Fruit fly (Drosophila melanogaster) whole organism, embryonic: ENCODE results near the gene CG5697.

Experiments used
- Awh ChIP-seq: fragments of 200-800 bp; sonication (Bioruptor generic); IDR thresholded peaks from 2 replicates; pipeline ENCODE4, ENCODE4 v1.3.6; 2022; ENCODE audit warnings: missing biosample characterization, missing genetic modification characterization
- Bteb2 ChIP-seq: fragments of 200-800 bp; sonication (Bioruptor generic); optimal IDR thresholded peaks from 2 replicates; lab custom pipeline; 2016; ENCODE audit warnings: missing biosample characterization, missing genetic modification characterization
- CG11085 ChIP-seq: fragments of 200-800 bp; sonication (Bioruptor generic); IDR thresholded peaks from 2 replicates; pipeline ENCODE4 v1.3.6; 2022; ENCODE audit warnings: missing biosample characterization, missing genetic modification characterization
- CG11247 ChIP-seq: fragments of 200-800 bp; sonication (Bioruptor generic); IDR thresholded peaks from 2 replicates; pipeline ENCODE4 v1.3.6; 2022; ENCODE audit warnings: missing biosample characterization, missing genetic modification characterization
- CG11696 ChIP-seq: fragments of 200-800 bp; sonication (Bioruptor generic); IDR thresholded peaks from 2 replicates; pipeline ENCODE4 v1.3.6; 2022; ENCODE audit warnings: missing biosample characterization, missing genetic modification characterization
- CG13123 ChIP-seq: fragments of 200-800 bp; sonication (Bioruptor generic); optimal IDR thresholded peaks from 2 replicates; lab custom pipeline; 2016; ENCODE audit warnings: missing biosample characterization, missing genetic modification characterization
- CG13287 ChIP-seq: fragments of 200-800 bp; sonication (Bioruptor generic); IDR thresholded peaks from 2 replicates; pipeline ENCODE4 v1.3.6; 2022; ENCODE audit warnings: missing biosample characterization, missing genetic modification characterization; ENCODE audit not compliant: partially characterized antibody
- CG14441 ChIP-seq: fragments of 200-800 bp; sonication (Bioruptor generic); IDR thresholded peaks from 2 replicates; pipeline ENCODE4 v1.3.6; 2022; ENCODE audit warnings: missing biosample characterization, missing genetic modification characterization
- CG15073 ChIP-seq: fragments of 200-800 bp; sonication (Bioruptor generic); optimal IDR thresholded peaks from 2 replicates; lab custom pipeline; 2016; ENCODE audit warnings: missing biosample characterization, missing genetic modification characterization
- CG1529 ChIP-seq: fragments of 200-800 bp; sonication (Bioruptor generic); optimal IDR thresholded peaks from 3 replicates; lab custom pipeline; 2018; ENCODE audit warnings: missing biosample characterization, missing genetic modification characterization
- CG15696 ChIP-seq: fragments of 200-800 bp; sonication (Bioruptor generic); optimal IDR thresholded peaks from 2 replicates; lab custom pipeline; 2019; ENCODE audit warnings: missing biosample characterization, mild to moderate bottlenecking, missing genetic modification characterization, moderate library complexity
- CG1603 ChIP-seq: fragments of 200-800 bp; sonication (Bioruptor generic); optimal IDR thresholded peaks from 2 replicates; lab custom pipeline; 2019; ENCODE audit warnings: missing biosample characterization, mild to moderate bottlenecking, missing genetic modification characterization, moderate library complexity
- CG1647 ChIP-seq: fragments of 200-800 bp; sonication (Bioruptor generic); optimal IDR thresholded peaks from 3 replicates; lab custom pipeline; 2016; ENCODE audit warnings: missing biosample characterization, missing genetic modification characterization
- CG16863 ChIP-seq: fragments of 200-800 bp; sonication (Bioruptor generic); optimal IDR thresholded peaks from 3 replicates; lab custom pipeline; 2016; ENCODE audit warnings: missing biosample characterization, missing genetic modification characterization
- CG17186 ChIP-seq: fragments of 200-800 bp; sonication (Bioruptor generic); optimal IDR thresholded peaks from 3 replicates; lab custom pipeline; 2017; ENCODE audit warnings: missing biosample characterization, missing genetic modification reagents, missing genetic modification characterization
- CG17359 ChIP-seq: fragments of 200-800 bp; sonication (Bioruptor generic); optimal IDR thresholded peaks from 3 replicates; lab custom pipeline; 2018; ENCODE audit warnings: missing biosample characterization, mild to moderate bottlenecking, missing genetic modification characterization, moderate library complexity
- CG17385 ChIP-seq: fragments of 200-800 bp; sonication (Bioruptor generic); optimal IDR thresholded peaks from 3 replicates; lab custom pipeline; 2018; ENCODE audit warnings: missing biosample characterization, mild to moderate bottlenecking, missing genetic modification characterization
- CG1832 ChIP-seq: fragments of 200-800 bp; sonication (Bioruptor generic); optimal IDR thresholded peaks from 2 replicates; lab custom pipeline; 2017; ENCODE audit warnings: missing biosample characterization, mild to moderate bottlenecking, missing genetic modification characterization, inconsistent platforms
- CG2875 ChIP-seq: fragments of 200-800 bp; sonication (Bioruptor generic); optimal IDR thresholded peaks from 2 replicates; lab custom pipeline; 2017; ENCODE audit warnings: missing biosample characterization, mild to moderate bottlenecking, missing genetic modification characterization, missing genetic modification reagents
- CG3065 ChIP-seq: fragments of 200-800 bp; sonication (Bioruptor generic); optimal IDR thresholded peaks from 2 replicates; lab custom pipeline; 2016; ENCODE audit warnings: missing biosample characterization, missing genetic modification characterization
- CG33213 ChIP-seq: fragments of 200-800 bp; sonication (Bioruptor generic); optimal IDR thresholded peaks from 3 replicates; lab custom pipeline; 2016; ENCODE audit warnings: missing biosample characterization, missing genetic modification characterization
- CG5245 ChIP-seq: fragments of 200-800 bp; sonication (Bioruptor generic); optimal IDR thresholded peaks from 3 replicates; lab custom pipeline; 2016; ENCODE audit warnings: missing biosample characterization, missing genetic modification characterization
- CG6854 ChIP-seq: fragments of 200-800 bp; sonication (Bioruptor generic); optimal IDR thresholded peaks from 3 replicates; lab custom pipeline; 2017; ENCODE audit warnings: missing biosample characterization, mild to moderate bottlenecking, missing genetic modification characterization
- CG8359 ChIP-seq: fragments of 200-800 bp; sonication (Bioruptor generic); optimal IDR thresholded peaks from 2 replicates; lab custom pipeline; 2017; ENCODE audit warnings: missing biosample characterization, mild to moderate bottlenecking, missing genetic modification characterization, borderline replicate concordance
- Chrac-16 ChIP-seq: fragments of 200-800 bp; sonication (Bioruptor generic); optimal IDR thresholded peaks from 3 replicates; lab custom pipeline; 2016; ENCODE audit warnings: missing biosample characterization, missing genetic modification characterization
- Doc3 ChIP-seq: fragments of 200-800 bp; sonication (Bioruptor generic); IDR thresholded peaks from 3 replicates; pipeline ENCODE4 v1.3.6; 2022; ENCODE audit warnings: missing biosample characterization, missing genetic modification characterization; ENCODE audit not compliant: partially characterized antibody
- Opbp ChIP-seq: fragments of 200-800 bp; sonication (Bioruptor generic); IDR thresholded peaks from 3 replicates; pipeline ENCODE4 v1.3.6; 2022; ENCODE audit warnings: missing biosample characterization, missing genetic modification characterization; ENCODE audit not compliant: partially characterized antibody
- PHDP ChIP-seq: fragments of 200-800 bp; sonication (Bioruptor generic); optimal IDR thresholded peaks from 3 replicates; lab custom pipeline; 2018; ENCODE audit warnings: missing biosample characterization, mild to moderate bottlenecking, missing genetic modification characterization, moderate library complexity
- Poxn ChIP-seq: fragments of 200-800 bp; sonication (Bioruptor generic); IDR thresholded peaks from 2 replicates; pipeline ENCODE4 v1.3.6; 2022; ENCODE audit warnings: missing biosample characterization, missing genetic modification characterization
- Rfx ChIP-seq: fragments of 200-800 bp; sonication (Bioruptor generic); IDR thresholded peaks from 2 replicates; pipeline ENCODE4 v1.3.6; 2022; ENCODE audit warnings: missing biosample characterization, missing genetic modification characterization
- Sry-β ChIP-seq: fragments of 200-800 bp; sonication (Bioruptor generic); optimal IDR thresholded peaks from 2 replicates; lab custom pipeline; 2018; ENCODE audit warnings: missing biosample characterization, mild to moderate bottlenecking, missing genetic modification characterization, moderate library complexity
- Sry-δ ChIP-seq: fragments of 200-800 bp; sonication (Bioruptor generic); optimal IDR thresholded peaks from 2 replicates; lab custom pipeline; 2016; ENCODE audit warnings: missing biosample characterization, missing genetic modification characterization
- Trl ChIP-seq, 3 experiments: fragments of >200 bp in 2 of 3; fragments of 200-800 bp in 1 of 3; sonication (Bioruptor generic) in 1 of 3; optimal IDR thresholded peaks; 2 replicates in 1 of 3; 3 replicates in 2 of 3; lab custom pipeline; 2016 to 2017; ENCODE audit warnings: missing biosample characterization in 1 of 3, missing genetic modification characterization in 1 of 3
- Xrp1 ChIP-seq: fragments of 200-800 bp; sonication (Bioruptor generic); IDR thresholded peaks from 2 replicates; pipeline ENCODE4 v1.3.6; 2022; ENCODE audit warnings: missing biosample characterization, missing genetic modification characterization
- ase ChIP-seq: fragments of 200-800 bp; sonication (Bioruptor generic); IDR thresholded peaks from 3 replicates; pipeline ENCODE4 v1.3.6; 2022; ENCODE audit warnings: missing biosample characterization, missing genetic modification characterization
- bab2 ChIP-seq: fragments of 200-800 bp; sonication (Bioruptor generic); optimal IDR thresholded peaks from 2 replicates; lab custom pipeline; 2016; ENCODE audit warnings: missing biosample characterization, missing genetic modification characterization
- ci ChIP-seq: fragments of 200-800 bp; sonication (Bioruptor generic); IDR thresholded peaks from 3 replicates; pipeline ENCODE4 v1.3.6; 2022; ENCODE audit warnings: missing biosample characterization, missing genetic modification characterization
- dm ChIP-seq: fragments of 200-800 bp; sonication (Bioruptor generic); optimal IDR thresholded peaks from 3 replicates; lab custom pipeline; 2016; ENCODE audit warnings: missing biosample characterization, missing genetic modification characterization
- eyg ChIP-seq: fragments of 200-800 bp; sonication (Bioruptor generic); optimal IDR thresholded peaks from 3 replicates; lab custom pipeline; 2016; ENCODE audit warnings: missing biosample characterization, missing genetic modification characterization
- ftz-f1 ChIP-seq: fragments of 200-800 bp; sonication (Bioruptor generic); optimal IDR thresholded peaks from 2 replicates; lab custom pipeline; 2016; ENCODE audit warnings: missing biosample characterization, missing genetic modification characterization
- gcm ChIP-seq: fragments of 200-800 bp; sonication (Bioruptor generic); optimal IDR thresholded peaks from 2 replicates; lab custom pipeline; 2019; ENCODE audit warnings: missing biosample characterization, mild to moderate bottlenecking, missing genetic modification characterization, moderate library complexity
- gem ChIP-seq: fragments of 200-800 bp; sonication (Bioruptor generic); optimal IDR thresholded peaks from 2 replicates; lab custom pipeline; 2019; ENCODE audit warnings: missing biosample characterization, mild to moderate bottlenecking, missing genetic modification characterization, moderate library complexity
- gsb-n ChIP-seq: fragments of 200-800 bp; sonication (Bioruptor generic); optimal IDR thresholded peaks from 3 replicates; lab custom pipeline; 2018; ENCODE audit warnings: missing biosample characterization, mild to moderate bottlenecking, missing genetic modification characterization
- her ChIP-seq: fragments of 200-800 bp; sonication (Bioruptor generic); optimal IDR thresholded peaks from 2 replicates; lab custom pipeline; 2016; ENCODE audit warnings: missing biosample characterization, missing genetic modification characterization
- hkb ChIP-seq, 2 experiments: fragments of 200-800 bp in 1 of 2; fragments of >200 bp in 1 of 2; sonication (Bioruptor generic) in 1 of 2; IDR thresholded peaks in 1 of 2; optimal IDR thresholded peaks in 1 of 2; 2 replicates each; pipeline versions ENCODE4 v1.3.6 to Lab custom; 2017 to 2022; ENCODE audit warnings: missing biosample characterization in 1 of 2, missing genetic modification characterization in 1 of 2
- kni ChIP-seq: fragments of 200-800 bp; sonication (Bioruptor generic); optimal IDR thresholded peaks from 3 replicates; lab custom pipeline; 2017; ENCODE audit warnings: mild to moderate bottlenecking, missing biosample characterization, missing genetic modification reagents, missing genetic modification characterization
- pum ChIP-seq: fragments of 200-800 bp; sonication (Bioruptor generic); optimal IDR thresholded peaks from 2 replicates; lab custom pipeline; 2016; ENCODE audit warnings: missing biosample characterization, missing genetic modification characterization
- tap ChIP-seq: fragments of 200-800 bp; optimal IDR thresholded peaks from 3 replicates; lab custom pipeline; 2019; ENCODE audit warnings: missing biosample characterization, mild to moderate bottlenecking, missing genetic modification characterization, moderate library complexity
- tx ChIP-seq: fragments of 200-800 bp; sonication (Bioruptor generic); optimal IDR thresholded peaks from 2 replicates; lab custom pipeline; 2016; ENCODE audit warnings: missing biosample characterization, missing genetic modification characterization

The CG5697 gene

dm6 chr3R:21065010-21065695 lies 49.4 kb downstream of the CG5697 start, which contains the start of gene AnxB9 (continued):
- TF ChIP-seq CG15073 (GFP tag; lab: Kevin White, UChicago) (no peak), CG15696 (tag; lab: Kevin White, UChicago) (no peak), CG17385 (GFP tag; lab: Kevin White, UChicago) (peak; percentile 55), CG2875 (GFP tag; lab: Kevin White, UChicago) (no peak), Bteb2 (GFP tag; lab: Kevin White, UChicago) (no peak), kni (GFP tag; lab: Kevin White, UChicago) (no peak), Chrac-16 (GFP tag; lab: Kevin White, UChicago) (no peak), Trl (optimal IDR thresholded peaks at IDR 0.05; lab: Kevin White, UChicago) (peak; percentile 45 to 72), Trl (GFP tag; optimal IDR thresholded peaks at IDR 0.05; lab: Kevin White, UChicago) (peak; percentile 70), CG6854 (GFP tag; lab: Kevin White, UChicago) (peak; percentile 48), Xrp1 (GFP tag; lab: Robert Waterston, UW) (peak; percentile 16; the same call in 1 of the 2 replicates), gsb-n (tag; lab: Kevin White, UChicago) (no peak), ci (GFP tag; lab: Robert Waterston, UW) (peak; percentile 77), CG1603 (peak; percentile 43), dm (GFP tag; lab: Kevin White, UChicago) (no peak), her (peak; percentile 56), Sry-δ (GFP tag; lab: Kevin White, UChicago) (peak; percentile 82), CG1647 (no peak), CG17359 (tag; lab: Kevin White, UChicago) (peak; percentile 40), CG13123 (GFP tag; lab: Kevin White, UChicago) (no peak), Sry-β (GFP tag; lab: Kevin White, UChicago) (no peak), ftz-f1 (GFP tag; lab: Kevin White, UChicago) (no peak), hkb (optimal IDR thresholded peaks at IDR 0.05; lab: Kevin White, UChicago) (no peak), hkb (GFP tag; IDR thresholded peaks at IDR 0.05; lab: Robert Waterston, UW) (peak; percentile 67), CG1832 (no peak), Opbp (peak; percentile 77), ase (GFP tag; lab: Robert Waterston, UW) (no peak), gcm (GFP tag; lab: Kevin White, UChicago) (no peak), Awh (no peak; the same call in 1 of the 2 replicates), eyg (GFP tag; lab: Kevin White, UChicago) (peak; percentile 17), PHDP (tag; lab: Kevin White, UChicago) (no peak), CG11696 (GFP tag; lab: Robert Waterston, UW) (peak; percentile 31; the same call in 1 of the 2 replicates), tx (GFP tag; lab: Kevin White, UChicago) (no peak), CG14441 (no peak), CG16863 (GFP tag; lab: Kevin White, UChicago) (peak; percentile 20), gem (no peak), CG17186 (no peak), CG11247 (peak; percentile 50), CG13287 (GFP tag; lab: Robert Waterston, UW) (no peak; the same call in 1 of the 2 replicates), pum (GFP tag; lab: Kevin White, UChicago) (no peak), Doc3 (GFP tag; lab: Robert Waterston, UW) (no peak; the same call in 1 of the 3 replicates), Poxn (GFP tag; lab: Robert Waterston, UW) (no peak), CG33213 (GFP tag; lab: Kevin White, UChicago) (peak; percentile 56), CG8359 (GFP tag; lab: Kevin White, UChicago) (no peak), CG1529 (no peak), Rfx (GFP tag; lab: Robert Waterston, UW) (peak; percentile 60), CG5245 (GFP tag; lab: Kevin White, UChicago) (no peak), bab2 (GFP tag; lab: Kevin White, UChicago) (no peak), CG11085 (GFP tag; lab: Robert Waterston, UW) (no peak), CG3065 (GFP tag; lab: Kevin White, UChicago) (no peak), tap (peak; percentile 30)
